Fruit fly (Drosophila melanogaster): ENCODE results near the gene CG42249.

The CG42249 gene

dm6 chrX:11081242-11081641 is 14.8 kb upstream of the CG42249 start (continued):
- TF ChIP-seq CG10267 (tag; optimal IDR thresholded peaks at IDR 0.05) = no peak
- TF ChIP-seq Usf (GFP tag; optimal IDR thresholded peaks at IDR 0.05) = no peak
- peak; percentile 28 for TF ChIP-seq Ssrp (tag; optimal IDR thresholded peaks at IDR 0.05)
- peak; percentile 21 for TF ChIP-seq CG6254 (GFP tag; optimal IDR thresholded peaks at IDR 0.05)
- peak; percentile 12; the same call in 1 of the 3 replicates for TF ChIP-seq so (GFP tag; IDR thresholded peaks at IDR 0.05)
- TF ChIP-seq NfI (GFP tag; optimal IDR thresholded peaks at IDR 0.05) = peak; percentile 49
- peak; percentile 5 for TF ChIP-seq D19B (GFP tag; optimal IDR thresholded peaks at IDR 0.05)
- peak; percentile 63 for TF ChIP-seq grau (tag; optimal IDR thresholded peaks at IDR 0.05)
- TF ChIP-seq lab (GFP tag; optimal IDR thresholded peaks at IDR 0.05) = peak; percentile 77
- TF ChIP-seq CG11504 (tag; optimal IDR thresholded peaks at IDR 0.05) = peak; percentile 60
- peak; percentile 41 for TF ChIP-seq Xbp1 (GFP tag; optimal IDR thresholded peaks at IDR 0.05)
- TF ChIP-seq Asciz (GFP tag; optimal IDR thresholded peaks at IDR 0.05) = peak; percentile 2
- 0 out of 2 replicates have a peak, but pooled peaks have one; percentile 33 for TF ChIP-seq CG4730 (GFP tag; IDR thresholded peaks at IDR 0.05)
- peak; percentile 58 for TF ChIP-seq CG6689 (GFP tag; IDR thresholded peaks at IDR 0.05)
- TF ChIP-seq CG18599 (GFP tag; optimal IDR thresholded peaks at IDR 0.05) = peak; percentile 78
- TF ChIP-seq CG11696 (GFP tag; IDR thresholded peaks at IDR 0.05) = peak; percentile 58
- TF ChIP-seq CG15269 (tag; optimal IDR thresholded peaks at IDR 0.05) = peak; percentile 71
- peak; percentile 58 for TF ChIP-seq tio (GFP tag; optimal IDR thresholded peaks at IDR 0.05)
- no peak for TF ChIP-seq scrt (GFP tag; optimal IDR thresholded peaks at IDR 0.05)
- TF ChIP-seq CG7745 (tag; optimal IDR thresholded peaks at IDR 0.05) = no peak
- TF ChIP-seq knrl (GFP tag; IDR thresholded peaks at IDR 0.05; ENCODE audit: partially characterized antibody) = no peak
- peak; percentile 72 for TF ChIP-seq Sox102F (GFP tag; optimal IDR thresholded peaks at IDR 0.05)
- peak; percentile 11 for TF ChIP-seq CG16815 (GFP tag; optimal IDR thresholded peaks at IDR 0.05)
- peak; percentile 39 for TF ChIP-seq Abd-B (GFP tag; optimal IDR thresholded peaks at IDR 0.05)
- TF ChIP-seq CG12659 (GFP tag; optimal IDR thresholded peaks at IDR 0.05) = peak; percentile 49
- peak; percentile 62 for TF ChIP-seq CG7839 (tag; optimal IDR thresholded peaks at IDR 0.05)
- peak; percentile 38 for TF ChIP-seq CG4820 (GFP tag; optimal IDR thresholded peaks at IDR 0.05)
- peak in 1 of 2 experiments; percentile 75 for TF ChIP-seq Hr51 (GFP tag; optimal IDR thresholded peaks at IDR 0.05)
- TF ChIP-seq CG13424 (tag; optimal IDR thresholded peaks at IDR 0.05) = peak; percentile 59
- peak; percentile 3 for TF ChIP-seq ewg (GFP tag; optimal IDR thresholded peaks at IDR 0.05)
- TF ChIP-seq CG6854 (GFP tag; optimal IDR thresholded peaks at IDR 0.05) = peak; percentile 47

- TF ChIP-seq CTCF (GFP tag; optimal IDR thresholded peaks at IDR 0.05) (peak; percentile 88), onecut (GFP tag; IDR thresholded peaks at IDR 0.05) (no peak), Abd-B (GFP tag; optimal IDR thresholded peaks at IDR 0.05) (peak; percentile 1), CG10979 (tag; optimal IDR thresholded peaks at IDR 0.05) (peak; percentile 19), insv (GFP tag; optimal IDR thresholded peaks at IDR 0.05) (no peak), zen (tag; optimal IDR thresholded peaks at IDR 0.05) (peak; percentile 3), Trl (optimal IDR thresholded peaks at IDR 0.05) (peak; percentile 2 to 8), Trl (GFP tag; optimal IDR thresholded peaks at IDR 0.05) (no peak), stwl (tag; optimal IDR thresholded peaks at IDR 0.05) (peak; percentile 16), CG14965 (GFP tag; optimal IDR thresholded peaks at IDR 0.05; ENCODE audit: borderline replicate concordance) (peak; percentile 89)
These were observed 14.2 kb upstream of the CG42249 start for dm6 chrX:11081834-11082233.

All from whole organism, embryonic.